Worm (Caenorhabditis elegans): ENCODE results near the gene C16D2.3.

The C16D2.3 gene

DNA sequence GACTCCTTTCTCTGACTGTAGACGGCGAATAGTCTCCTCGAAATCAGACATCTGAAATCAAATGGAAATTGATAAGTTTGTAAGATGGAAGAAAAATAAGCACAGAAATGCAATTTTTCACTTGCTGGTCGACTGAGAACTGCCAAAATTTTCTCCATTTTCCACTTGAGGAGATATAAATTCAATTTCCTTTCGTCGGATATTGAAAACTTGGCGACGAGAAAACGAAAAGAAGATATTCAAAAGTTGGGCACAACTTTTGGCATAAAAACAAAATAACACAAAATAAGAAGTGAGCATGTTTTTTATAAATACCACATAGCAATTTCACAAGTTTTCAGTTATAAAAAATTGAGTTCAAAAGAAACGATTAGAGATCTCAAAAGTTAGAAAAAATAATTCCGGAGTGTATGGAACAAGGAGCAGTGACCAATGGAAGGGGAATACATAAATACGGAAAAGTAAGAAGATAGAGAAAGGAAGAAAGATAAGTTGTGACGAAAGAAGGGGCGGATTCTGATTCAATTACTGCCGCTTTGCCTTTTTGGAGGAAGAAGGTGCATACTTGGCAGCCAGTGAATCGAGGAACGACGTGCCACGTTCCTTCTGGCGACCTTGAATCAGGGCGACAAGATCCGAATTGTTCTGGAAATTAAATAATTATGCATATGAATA lies 30.7 kb upstream of the C16D2.3 start, which contains the start of gene dyrb-1:
Gene dyrb-1, minus strand, starts transcription at position 51 of the 675 bp plus-strand sequence.
- TF ChIP-seq hmg-1.2 (GFP tag; IDR thresholded peaks at IDR 0.05) (no peak), hlh-12 (tag; optimal IDR thresholded peaks at IDR 0.05) (no peak), zim-3 (tag; optimal IDR thresholded peaks at IDR 0.05) (no peak), ztf-3 (GFP tag; optimal IDR thresholded peaks at IDR 0.05) (no peak), lin-40 (tag; optimal IDR thresholded peaks at IDR 0.05) (no peak), rcor-1 (GFP tag; IDR thresholded peaks at IDR 0.05) (no peak), nfya-1 (tag; optimal IDR thresholded peaks at IDR 0.05; ENCODE audit: borderline replicate concordance, insufficient read depth) (no peak), tbp1 (GFP tag; optimal IDR thresholded peaks at IDR 0.05) (no peak), ceh-100 (GFP tag; IDR thresholded peaks at IDR 0.05) (no peak), nhr-120 (GFP tag; IDR thresholded peaks at IDR 0.05) (no peak), fkh-3 (tag; optimal IDR thresholded peaks at IDR 0.05) (no peak), aptf-3 (GFP tag; IDR thresholded peaks at IDR 0.05) (no peak), lin-54 (GFP tag; optimal IDR thresholded peaks at IDR 0.05) (no peak), athp-1 (tag; optimal IDR thresholded peaks at IDR 0.05) (no peak), T26A5.8 (tag; optimal IDR thresholded peaks at IDR 0.05) (no peak), repo-1 (tag; optimal IDR thresholded peaks at IDR 0.05) (no peak), snpc-4 (GFP tag; optimal IDR thresholded peaks at IDR 0.05) (no peak), snpc-4 (tag; optimal IDR thresholded peaks at IDR 0.05) (no peak), snpc-1.1 (tag; optimal IDR thresholded peaks at IDR 0.05; ENCODE audit: insufficient read depth) (no peak)

DNA sequence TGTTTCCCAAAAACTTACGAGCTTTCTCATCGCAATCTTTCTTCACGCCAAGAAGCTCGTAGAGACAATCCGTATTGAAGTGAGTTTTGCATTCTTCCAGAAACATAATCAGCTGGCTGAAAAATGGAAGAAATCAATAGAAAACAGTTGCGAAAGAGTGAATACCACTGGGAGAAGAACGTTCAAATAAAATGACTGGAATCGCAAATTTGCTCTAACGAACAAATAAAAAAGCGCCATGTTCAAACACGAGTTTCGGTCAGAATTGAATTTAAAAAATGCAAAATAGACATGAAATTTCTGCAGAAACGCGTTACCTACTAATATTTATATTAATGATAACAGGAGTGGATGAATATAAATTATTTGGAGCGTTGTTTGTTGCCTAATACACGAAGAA lies 29.5 kb upstream of the C16D2.3 start, which contains the start of gene dnj-23:
Gene dnj-23, minus strand, starts transcription at position 158 of the 400 bp plus-strand sequence.
- peak; percentile 5 for TF ChIP-seq pha-4 (tag; optimal IDR thresholded peaks at IDR 0.05)
- TF ChIP-seq cebp-1 (GFP tag; IDR thresholded peaks at IDR 0.05) = peak; percentile 51; the same call in 1 of the 2 replicates
- TF ChIP-seq cebp-1 (tag; optimal IDR thresholded peaks at IDR 0.05) = peak; percentile 69
- no peak for TF ChIP-seq T26A5.8 (tag; optimal IDR thresholded peaks at IDR 0.05)
- peak; percentile 6 for TF ChIP-seq lin-54 (GFP tag; optimal IDR thresholded peaks at IDR 0.05)
- TF ChIP-seq efl-1 (GFP tag; optimal IDR thresholded peaks at IDR 0.05) = peak; percentile 53
- TF ChIP-seq lin-35 (GFP tag; optimal IDR thresholded peaks at IDR 0.05) = peak in 1 of 3 experiments; percentile 38
- TF ChIP-seq ets-4 (GFP tag; optimal IDR thresholded peaks at IDR 0.05) = no peak

DNA sequence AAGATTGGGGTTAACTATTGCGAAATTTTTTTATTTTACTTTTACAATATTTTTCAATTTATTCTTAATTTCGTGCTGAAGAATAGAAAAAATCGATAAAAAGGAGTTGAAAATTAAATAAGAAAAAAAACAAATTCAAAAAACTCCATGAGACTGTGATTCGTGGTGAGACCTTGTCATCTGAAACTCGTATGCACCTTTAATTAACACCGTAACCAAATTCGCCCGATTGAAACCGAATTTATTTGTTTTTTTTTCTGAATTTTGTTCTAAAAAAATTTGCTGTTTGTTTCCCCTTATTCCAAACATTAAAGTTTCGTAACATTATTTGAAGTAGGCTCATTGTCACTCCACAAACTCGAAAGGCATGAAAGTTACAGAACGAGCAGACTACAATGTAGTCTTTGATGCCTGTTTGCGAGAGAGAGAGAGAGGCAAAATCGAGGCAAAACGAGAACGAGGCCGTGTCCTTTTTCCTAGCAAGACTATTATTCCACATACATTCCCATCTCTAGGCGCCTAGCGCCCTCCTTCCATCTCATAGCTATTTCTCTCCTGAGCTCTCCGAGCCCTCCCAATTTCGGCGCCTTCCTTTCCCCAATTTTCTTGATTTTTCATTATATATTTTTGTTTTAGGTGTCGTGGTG lies 28.9 kb upstream of the C16D2.3 start, which contains the start of gene T24H10.4:
Gene T24H10.4, plus strand, starts transcription at position 630 of the 647 bp plus-strand sequence.
- TF ChIP-seq D2030.7 (GFP tag; IDR thresholded peaks at IDR 0.05) = 0 out of 2 replicates have a peak, but pooled peaks have one; percentile 8
- no peak for TF ChIP-seq hlh-12 (tag; optimal IDR thresholded peaks at IDR 0.05)
- TF ChIP-seq nhr-120 (GFP tag; IDR thresholded peaks at IDR 0.05) = no peak
- no peak for TF ChIP-seq let-607 (tag; optimal IDR thresholded peaks at IDR 0.05)
- TF ChIP-seq snpc-1.3 (tag; optimal IDR thresholded peaks at IDR 0.05; ENCODE audit: insufficient read depth) = peak; percentile 15
- TF ChIP-seq athp-1 (tag; optimal IDR thresholded peaks at IDR 0.05) = no peak
- TF ChIP-seq hmg-1.2 (GFP tag; IDR thresholded peaks at IDR 0.05) = no peak
- peak; percentile 65 for TF ChIP-seq madf-6 (GFP tag; IDR thresholded peaks at IDR 0.05)
- TF ChIP-seq F33H1.4 (GFP tag; IDR thresholded peaks at IDR 0.05) = peak; percentile 83
- TF ChIP-seq ZK185.1 (tag; optimal IDR thresholded peaks at IDR 0.05; ENCODE audit: poor library complexity, severe bottlenecking) = no peak
- peak; percentile 64 for TF ChIP-seq madf-8 (GFP tag; conservative IDR thresholded peaks at IDR 0.05)
- TF ChIP-seq xnd-1 (tag; optimal IDR thresholded peaks at IDR 0.05) = peak; percentile 63
- TF ChIP-seq lsl-1 (GFP tag; optimal IDR thresholded peaks at IDR 0.05) = peak; percentile 77
- TF ChIP-seq zfh-2 (GFP tag; conservative IDR thresholded peaks at IDR 0.05) = 0 out of 2 replicates have a peak, but pooled peaks have one; percentile 45
- TF ChIP-seq cebp-1 (GFP tag; IDR thresholded peaks at IDR 0.05) = no peak
- peak; percentile 43 for TF ChIP-seq cebp-1 (tag; optimal IDR thresholded peaks at IDR 0.05)
- no peak for TF ChIP-seq lir-1 (GFP tag; conservative IDR thresholded peaks at IDR 0.05)

All from whole organism, young adult.